Worm (Caenorhabditis elegans): ENCODE results near the gene cyp-35C1.
"Not testable (repeated sequence)": the region's sequence is repeated elsewhere in the genome, so short reads cannot be mapped to it uniquely, and the experiment has no call there.

ce11 chrV:13868886-13869285 is 29.4 kb downstream of the cyp-35C1 start:
- TF ChIP-seq snpc-4 (tag; optimal IDR thresholded peaks at IDR 0.05); zip-8 (tag; optimal IDR thresholded peaks at IDR 0.05); elt-1 (tag; optimal IDR thresholded peaks at IDR 0.05; ENCODE audit: borderline replicate concordance, insufficient read depth); unc-62 (GFP tag; optimal IDR thresholded peaks at IDR 0.05); nhr-237 (tag; optimal IDR thresholded peaks at IDR 0.05); ces-1 (GFP tag; optimal IDR thresholded peaks at IDR 0.05); sptf-1 (tag; optimal IDR thresholded peaks at IDR 0.05); ztf-11 (tag; optimal IDR thresholded peaks at IDR 0.05); pha-4 (tag; optimal IDR thresholded peaks at IDR 0.05); nhr-76 (tag; optimal IDR thresholded peaks at IDR 0.05); lin-13 (tag; optimal IDR thresholded peaks at IDR 0.05); nhr-28 (tag; optimal IDR thresholded peaks at IDR 0.05): not testable (repeated sequence)

Data from whole organism, mixed stage, embryonic.